Fruit fly (Drosophila melanogaster) whole organism, prepupa: Measurements from ENCODE around the gene Cad88C.

Experiments used
- Blimp-1 ChIP-seq: fragments of 200-800 bp; sonication (Bioruptor generic); optimal IDR thresholded peaks from 3 replicates; lab custom pipeline; 2017; ENCODE audit warnings: missing biosample characterization, missing genetic modification characterization, mild to moderate bottlenecking, moderate library complexity, missing genetic modification reagents
- CG10631 ChIP-seq: fragments of 200-800 bp; sonication (Bioruptor generic); optimal IDR thresholded peaks from 2 replicates; lab custom pipeline; 2016; ENCODE audit warnings: missing biosample characterization, missing genetic modification characterization
- CG10669 ChIP-seq: fragments of 200-800 bp; sonication (Bioruptor generic); optimal IDR thresholded peaks from 3 replicates; lab custom pipeline; 2018; ENCODE audit warnings: missing biosample characterization, mild to moderate bottlenecking, missing genetic modification characterization, moderate library complexity
- CG11294 ChIP-seq: fragments of 200-800 bp; sonication (Bioruptor generic); IDR thresholded peaks from 2 replicates; pipeline ENCODE4 v1.3.6; 2022; ENCODE audit warnings: missing biosample characterization, missing genetic modification characterization
- CG11762 ChIP-seq: fragments of 200-800 bp; sonication (Bioruptor generic); optimal IDR thresholded peaks from 3 replicates; lab custom pipeline; 2016; ENCODE audit warnings: missing biosample characterization, missing genetic modification characterization; ENCODE audit not compliant: insufficient read depth
- CG11902 ChIP-seq: fragments of 200-800 bp; sonication (Bioruptor generic); optimal IDR thresholded peaks from 3 replicates; lab custom pipeline; 2016; ENCODE audit warnings: missing biosample characterization, missing genetic modification characterization
- CG15336 ChIP-seq: fragments of 200-800 bp; sonication (Bioruptor generic); IDR thresholded peaks from 2 replicates; pipeline ENCODE4 v1.3.6; 2022; ENCODE audit warnings: missing biosample characterization, missing genetic modification characterization
- CG1621 ChIP-seq: fragments of 200-800 bp; sonication (Bioruptor generic); optimal IDR thresholded peaks from 3 replicates; lab custom pipeline; 2018; ENCODE audit warnings: missing biosample characterization, mild to moderate bottlenecking, missing genetic modification characterization
- CG16779 ChIP-seq: fragments of 200-800 bp; sonication (Bioruptor generic); optimal IDR thresholded peaks from 3 replicates; lab custom pipeline; 2017; ENCODE audit warnings: missing biosample characterization, mild to moderate bottlenecking, missing genetic modification characterization
- CG3032 ChIP-seq: fragments of 200-800 bp; optimal IDR thresholded peaks from 2 replicates; lab custom pipeline; 2019; ENCODE audit warnings: missing biosample characterization, mild to moderate bottlenecking, missing genetic modification characterization, moderate library complexity
- CG31627 ChIP-seq: fragments of 200-800 bp; sonication (Bioruptor generic); optimal IDR thresholded peaks from 3 replicates; lab custom pipeline; 2016; ENCODE audit warnings: missing biosample characterization, missing genetic modification characterization
- CG32006 ChIP-seq: fragments of 200-800 bp; sonication (Bioruptor generic); optimal IDR thresholded peaks from 3 replicates; lab custom pipeline; 2017; ENCODE audit warnings: missing biosample characterization, mild to moderate bottlenecking, missing genetic modification characterization
- CG34406 ChIP-seq: fragments of 200-800 bp; sonication (Bioruptor generic); optimal IDR thresholded peaks from 3 replicates; lab custom pipeline; 2016; ENCODE audit warnings: missing biosample characterization, missing genetic modification characterization
- CG3919 ChIP-seq: fragments of 200-800 bp; sonication (Bioruptor generic); optimal IDR thresholded peaks from 3 replicates; lab custom pipeline; 2016; ENCODE audit warnings: missing biosample characterization, missing genetic modification characterization
- CG6163 ChIP-seq: fragments of 200-800 bp; sonication (Bioruptor generic); IDR thresholded peaks from 3 replicates; pipeline ENCODE4 v1.3.6; 2022; ENCODE audit warnings: missing biosample characterization, missing genetic modification characterization
- CG6276 ChIP-seq: fragments of 200-800 bp; sonication (Bioruptor generic); optimal IDR thresholded peaks from 2 replicates; lab custom pipeline; 2017; ENCODE audit warnings: missing biosample characterization, mild to moderate bottlenecking, missing genetic modification characterization
- CG6792 ChIP-seq: fragments of 200-800 bp; sonication (Bioruptor generic); optimal IDR thresholded peaks from 3 replicates; lab custom pipeline; 2016; ENCODE audit warnings: missing biosample characterization, missing genetic modification characterization
- CG6808 ChIP-seq: fragments of 200-800 bp; sonication (Bioruptor generic); optimal IDR thresholded peaks from 3 replicates; lab custom pipeline; 2017; ENCODE audit warnings: missing biosample characterization, missing genetic modification characterization, mild to moderate bottlenecking, moderate library complexity, missing genetic modification reagents
- CG6854 ChIP-seq: fragments of 200-800 bp; sonication (Bioruptor generic); optimal IDR thresholded peaks from 2 replicates; lab custom pipeline; 2017; ENCODE audit warnings: missing biosample characterization, mild to moderate bottlenecking, missing genetic modification characterization
- CG8119 ChIP-seq: fragments of 200-800 bp; sonication (Bioruptor generic); IDR thresholded peaks from 3 replicates; pipeline ENCODE4 v1.3.6; 2022; ENCODE audit warnings: missing biosample characterization, missing genetic modification characterization
- CG8319 ChIP-seq: fragments of 200-800 bp; sonication (Bioruptor generic); optimal IDR thresholded peaks from 3 replicates; lab custom pipeline; 2016; ENCODE audit warnings: missing biosample characterization, missing genetic modification characterization
- CG8632 ChIP-seq: fragments of 200-800 bp; sonication (Bioruptor generic); optimal IDR thresholded peaks from 3 replicates; lab custom pipeline; 2016; ENCODE audit warnings: missing biosample characterization, missing genetic modification characterization
- Eip75B ChIP-seq: fragments of 200-800 bp; sonication (Bioruptor generic); optimal IDR thresholded peaks from 3 replicates; lab custom pipeline; 2016; ENCODE audit warnings: missing biosample characterization, missing genetic modification characterization
- Eip78C ChIP-seq: fragments of 200-800 bp; sonication (Bioruptor generic); peaks from one replicate; lab custom pipeline; 2016; ENCODE audit warnings: missing biosample characterization, missing genetic modification characterization
- Eip93F ChIP-seq: fragments of 200-800 bp; sonication (Bioruptor generic); optimal IDR thresholded peaks from 2 replicates; lab custom pipeline; 2016; ENCODE audit warnings: missing biosample characterization, mild to moderate bottlenecking, missing genetic modification characterization
- Ets21C ChIP-seq: fragments of 200-800 bp; sonication (Bioruptor generic); optimal IDR thresholded peaks from 3 replicates; lab custom pipeline; 2016; ENCODE audit warnings: missing biosample characterization, missing genetic modification characterization
- Ets96B ChIP-seq: fragments of 200-800 bp; optimal IDR thresholded peaks from 2 replicates; lab custom pipeline; 2019; ENCODE audit warnings: missing biosample characterization, mild to moderate bottlenecking, missing genetic modification characterization, moderate library complexity
- Gug ChIP-seq: fragments of 200-800 bp; sonication (Bioruptor generic); IDR thresholded peaks from 2 replicates; pipeline ENCODE4 v1.3.6; 2022; ENCODE audit warnings: missing biosample characterization, missing genetic modification characterization
- Hr39 ChIP-seq: fragments of 200-800 bp; sonication (Bioruptor generic); optimal IDR thresholded peaks from 2 replicates; lab custom pipeline; 2016; ENCODE audit warnings: missing biosample characterization, missing genetic modification characterization
- Met ChIP-seq: fragments of 200-800 bp; sonication (Bioruptor generic); optimal IDR thresholded peaks from 3 replicates; lab custom pipeline; 2016; ENCODE audit warnings: missing biosample characterization, missing genetic modification characterization
- OdsH ChIP-seq: fragments of 200-800 bp; sonication (Bioruptor generic); optimal IDR thresholded peaks from 3 replicates; lab custom pipeline; 2016; ENCODE audit warnings: missing biosample characterization, missing genetic modification characterization
- Smox ChIP-seq: fragments of 200-800 bp; sonication (Bioruptor generic); optimal IDR thresholded peaks from 3 replicates; lab custom pipeline; 2016; ENCODE audit warnings: missing biosample characterization, missing genetic modification characterization
- Sox102F ChIP-seq: fragments of 200-800 bp; sonication (Bioruptor generic); optimal IDR thresholded peaks from 2 replicates; lab custom pipeline; 2016; ENCODE audit warnings: missing biosample characterization, mild to moderate bottlenecking, missing genetic modification characterization
- Sox14 ChIP-seq: fragments of 200-800 bp; sonication (Bioruptor generic); optimal IDR thresholded peaks from 3 replicates; lab custom pipeline; 2016; ENCODE audit warnings: missing biosample characterization, missing genetic modification characterization
- achi ChIP-seq: fragments of 200-800 bp; sonication (Bioruptor generic); optimal IDR thresholded peaks from 3 replicates; lab custom pipeline; 2016; ENCODE audit warnings: missing biosample characterization, missing genetic modification characterization
- acj6 ChIP-seq: fragments of 200-800 bp; sonication (Bioruptor generic); optimal IDR thresholded peaks from 3 replicates; lab custom pipeline; 2016; ENCODE audit warnings: missing biosample characterization, missing genetic modification characterization
- cyc ChIP-seq: fragments of 200-800 bp; sonication (Bioruptor generic); optimal IDR thresholded peaks from 3 replicates; lab custom pipeline; 2016; ENCODE audit warnings: missing biosample characterization, missing genetic modification characterization
- dsx ChIP-seq: fragments of 200-800 bp; optimal IDR thresholded peaks from 3 replicates; lab custom pipeline; 2019; ENCODE audit warnings: missing biosample characterization, mild to moderate bottlenecking, missing genetic modification characterization, moderate library complexity; ENCODE audit not compliant: poor library complexity, severe bottlenecking
- eg ChIP-seq: fragments of 200-800 bp; sonication (Bioruptor generic); IDR thresholded peaks from 3 replicates; pipeline ENCODE4 v1.3.6; 2022; ENCODE audit warnings: missing biosample characterization, missing genetic modification characterization
- fd59A ChIP-seq: fragments of 200-800 bp; sonication (Bioruptor generic); optimal IDR thresholded peaks from 2 replicates; lab custom pipeline; 2017; ENCODE audit warnings: missing biosample characterization, mild to moderate bottlenecking, missing genetic modification characterization, missing genetic modification reagents
- lz ChIP-seq: fragments of 200-800 bp; sonication (Bioruptor generic); optimal IDR thresholded peaks from 3 replicates; lab custom pipeline; 2016; ENCODE audit warnings: missing biosample characterization, missing genetic modification characterization
- net ChIP-seq: fragments of 200-800 bp; sonication (Bioruptor generic); optimal IDR thresholded peaks from 3 replicates; lab custom pipeline; 2016; ENCODE audit warnings: missing biosample characterization, missing genetic modification characterization
- pdm3 ChIP-seq: fragments of 200-800 bp; sonication (Bioruptor generic); optimal IDR thresholded peaks from 3 replicates; lab custom pipeline; 2016; ENCODE audit warnings: missing biosample characterization, missing genetic modification characterization
- ss ChIP-seq, 2 experiments: fragments of 200-800 bp; sonication (Bioruptor generic); optimal IDR thresholded peaks; 2 replicates in 1 of 2; 3 replicates in 1 of 2; lab custom pipeline; 2017 to 2018; ENCODE audit warnings: mild to moderate bottlenecking in 2 of 2, missing biosample characterization in 2 of 2, missing genetic modification characterization in 2 of 2, moderate library complexity in 1 of 2
- svp ChIP-seq: fragments of 200-800 bp; sonication (Bioruptor generic); peaks from one replicate; lab custom pipeline; 2016; ENCODE audit warnings: missing biosample characterization, missing genetic modification characterization
- topi ChIP-seq: fragments of 200-800 bp; sonication (Bioruptor generic); optimal IDR thresholded peaks from 3 replicates; lab custom pipeline; 2016; ENCODE audit warnings: missing biosample characterization, missing genetic modification characterization
- vri ChIP-seq: fragments of 200-800 bp; sonication (Bioruptor generic); optimal IDR thresholded peaks from 3 replicates; lab custom pipeline; 2016; ENCODE audit warnings: missing biosample characterization, mild to moderate bottlenecking, missing genetic modification characterization

Gene Cad88C

dm6 chr3R:14590753-14591535 is 39.3 kb upstream of the Cad88C start (continued):
- TF ChIP-seq CG16779: peak; percentile 32
- peak; percentile 66 for TF ChIP-seq OdsH
- TF ChIP-seq CG8119 (GFP tag; lab: Robert Waterston, UW): peak; percentile 78
- TF ChIP-seq topi (GFP tag; lab: Kevin White, UChicago): peak; percentile 0
- peak; percentile 77 for TF ChIP-seq Eip78C (GFP tag; lab: Kevin White, UChicago)
- no peak for TF ChIP-seq CG8319 (GFP tag; lab: Kevin White, UChicago)
- TF ChIP-seq Met (GFP tag; lab: Kevin White, UChicago): peak; percentile 31
- peak; percentile 63 for TF ChIP-seq CG34406 (GFP tag; lab: Kevin White, UChicago)
- peak; percentile 60 for TF ChIP-seq achi (GFP tag; lab: Kevin White, UChicago)
- TF ChIP-seq fd59A: peak; percentile 48
- TF ChIP-seq CG3032 (tag; lab: Kevin White, UChicago): peak; percentile 75
- peak; percentile 62 for TF ChIP-seq CG10669 (GFP tag; lab: Kevin White, UChicago)
- peak; percentile 48 for TF ChIP-seq svp
- no peak for TF ChIP-seq cyc
- TF ChIP-seq Smox (GFP tag; lab: Kevin White, UChicago): peak; percentile 11
- peak; percentile 23 for TF ChIP-seq Sox14 (GFP tag; lab: Kevin White, UChicago)
- peak; percentile 20 for TF ChIP-seq CG11762 (GFP tag; lab: Kevin White, UChicago)
- peak; percentile 55 for TF ChIP-seq net (GFP tag; lab: Kevin White, UChicago)
- peak; percentile 45 for TF ChIP-seq dsx (GFP tag; lab: Kevin White, UChicago)
- TF ChIP-seq Eip93F (GFP tag; lab: Kevin White, UChicago): no peak
- TF ChIP-seq eg (GFP tag; lab: Robert Waterston, UW): peak; percentile 55
- peak; percentile 25 for TF ChIP-seq pdm3
- TF ChIP-seq Eip75B (GFP tag; lab: Kevin White, UChicago): peak; percentile 36
- no peak for TF ChIP-seq Blimp-1
- no peak; the same call in 1 of the 2 replicates for TF ChIP-seq Gug (GFP tag; lab: Robert Waterston, UW)
- no peak for TF ChIP-seq Sox102F (GFP tag; lab: Kevin White, UChicago)
- no peak for TF ChIP-seq CG31627 (GFP tag; lab: Kevin White, UChicago)
- TF ChIP-seq Ets96B (tag; lab: Kevin White, UChicago): peak; percentile 79
- no peak for TF ChIP-seq vri (GFP tag; lab: Kevin White, UChicago)
- peak; percentile 37 for TF ChIP-seq CG8632 (GFP tag; lab: Kevin White, UChicago)
- TF ChIP-seq CG6276: peak; percentile 44
- TF ChIP-seq Hr39 (GFP tag; lab: Kevin White, UChicago): no peak
- no peak for TF ChIP-seq CG11902 (GFP tag; lab: Kevin White, UChicago)

- TF ChIP-seq CG6854 (GFP tag; lab: Kevin White, UChicago) (no peak), Blimp-1 (no peak), CG6808 (GFP tag; lab: Kevin White, UChicago) (peak; percentile 56), ss (GFP tag; optimal IDR thresholded peaks at IDR 0.05; lab: Kevin White, UChicago) (peak; percentile 46 to 67), CG6163 (GFP tag; lab: Robert Waterston, UW) (0 out of 3 replicates have a peak, but pooled peaks have one; percentile 21), CG34406 (GFP tag; lab: Kevin White, UChicago) (peak; percentile 45), CG3919 (peak; percentile 49), CG8319 (GFP tag; lab: Kevin White, UChicago) (no peak), CG1621 (tag; lab: Kevin White, UChicago) (peak; percentile 35), fd59A (peak; percentile 49), CG6792 (GFP tag; lab: Kevin White, UChicago) (peak; percentile 34), Smox (GFP tag; lab: Kevin White, UChicago) (no peak), CG6276 (peak; percentile 13), Sox102F (GFP tag; lab: Kevin White, UChicago) (no peak), acj6 (GFP tag; lab: Kevin White, UChicago) (peak; percentile 42), CG16779 (no peak), CG10631 (GFP tag; lab: Kevin White, UChicago) (peak; percentile 55), lz (GFP tag; lab: Kevin White, UChicago) (no peak), net (GFP tag; lab: Kevin White, UChicago) (no peak), CG32006 (GFP tag; lab: Kevin White, UChicago) (peak; percentile 58), Ets21C (GFP tag; lab: Kevin White, UChicago) (no peak), CG15336 (peak; percentile 30; the same call in 1 of the 2 replicates), CG11902 (GFP tag; lab: Kevin White, UChicago) (no peak), cyc (no peak), CG11294 (GFP tag; lab: Robert Waterston, UW) (no peak), CG8632 (GFP tag; lab: Kevin White, UChicago) (no peak), Hr39 (GFP tag; lab: Kevin White, UChicago) (no peak)
These were observed 32.3 kb upstream of the Cad88C start for dm6 chr3R:14597935-14598424.
